Worm (Caenorhabditis elegans) whole organism, late embryonic: ENCODE measurements around the gene F17E9.4.

Source experiments
- ceh-19 ChIP-seq: fragments of 200-800 bp; sonication (Bioruptor generic); optimal IDR thresholded peaks from 2 replicates; lab custom pipeline; 2018; ENCODE audit warnings: mild to moderate bottlenecking, missing genetic modification characterization, missing compliant biosample characterization
- ceh-30 ChIP-seq: fragments of 150-350 bp; optimal IDR thresholded peaks from 2 replicates; lab custom pipeline; 2014; ENCODE audit warnings: missing biosample characterization, missing genetic modification characterization
- elt-4 ChIP-seq: sonication (generic microtip); optimal IDR thresholded peaks from 2 replicates; lab custom pipeline; 2016; ENCODE audit warnings: missing genetic modification characterization, missing compliant biosample characterization
- odd-2 ChIP-seq: sonication (generic microtip); optimal IDR thresholded peaks from 2 replicates; lab custom pipeline; 2017; ENCODE audit warnings: antibody characterized with exemption, mild to moderate bottlenecking, missing genetic modification characterization, missing compliant biosample characterization
- pros-1 ChIP-seq: fragments of 150-350 bp; optimal IDR thresholded peaks from 2 replicates; lab custom pipeline; 2014; ENCODE audit warnings: missing biosample characterization, missing genetic modification reagents, missing genetic modification characterization

DNA sequence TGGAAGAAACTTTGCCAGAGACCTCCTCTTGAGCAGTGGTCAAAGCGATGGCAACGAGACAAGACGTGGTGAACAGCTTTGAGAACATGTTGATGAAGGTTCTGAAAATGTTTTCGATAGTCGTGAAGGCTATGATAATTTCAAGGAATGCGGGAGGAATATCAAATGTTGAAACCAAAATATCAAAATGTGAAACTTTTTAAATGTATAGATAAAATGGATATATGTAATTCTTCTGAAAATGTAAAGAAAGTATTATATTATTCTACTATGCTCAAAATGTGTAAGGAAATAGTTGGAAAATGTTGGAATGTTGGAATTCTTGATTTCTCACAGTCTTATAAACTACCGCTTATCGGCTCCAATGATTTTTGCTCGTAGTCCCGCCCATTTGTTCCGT lies 21.0 kb downstream of the F17E9.4 start, which contains the start of gene D2096.6:
- no peak for TF ChIP-seq pros-1 (tag; lab: Kevin White, UChicago)
- TF ChIP-seq ceh-30 (tag; lab: Kevin White, UChicago): no peak
- no peak for TF ChIP-seq ceh-19 (GFP tag; lab: Kevin White, UChicago)
- no peak for TF ChIP-seq odd-2 (tag; lab: Kevin White, UChicago)
- TF ChIP-seq elt-4: no peak
